Worm (Caenorhabditis elegans) whole organism, young adult: ENCODE results near the gene srxa-10.

Experiments
- C06A6.2 ChIP-seq: fragments of 200-800 bp; sonication (Bioruptor generic); conservative IDR thresholded peaks from 2 replicates; pipeline ENCODE4 v1.3.6; 2022; ENCODE audit warnings: missing genetic modification characterization, missing compliant biosample characterization
- C17E4.6 ChIP-seq: fragments of 200-800 bp; sonication (Bioruptor generic); IDR thresholded peaks from 2 replicates; pipeline ENCODE4 v1.3.6; 2022; ENCODE audit warnings: missing genetic modification reagents, missing genetic modification characterization, missing compliant biosample characterization
- D2030.7 ChIP-seq: fragments of 200-800 bp; sonication (Bioruptor generic); IDR thresholded peaks from 2 replicates; pipeline ENCODE4 v1.3.6; 2022; ENCODE audit warnings: missing genetic modification reagents, missing genetic modification characterization, missing compliant biosample characterization
- F10E7.11 ChIP-seq: sonication (generic microtip); optimal IDR thresholded peaks from 2 replicates; lab custom pipeline; 2017; ENCODE audit warnings: mild to moderate bottlenecking, missing genetic modification characterization, moderate library complexity, missing compliant biosample characterization
- F23B12.7 ChIP-seq: sonication (generic microtip); optimal IDR thresholded peaks from 2 replicates; lab custom pipeline; 2017; ENCODE audit warnings: missing genetic modification characterization, mild to moderate bottlenecking, missing compliant biosample characterization, antibody characterized with exemption, moderate library complexity; ENCODE audit not compliant: insufficient read depth
- F57C9.4 ChIP-seq: sonication (generic microtip); optimal IDR thresholded peaks from 2 replicates; lab custom pipeline; 2017; ENCODE audit warnings: mild to moderate bottlenecking, missing genetic modification characterization, missing compliant biosample characterization
- K11D2.4 ChIP-seq: fragments of 200-800 bp; sonication (Bioruptor generic); IDR thresholded peaks from 2 replicates; pipeline ENCODE4 v1.3.6; 2022; ENCODE audit warnings: missing genetic modification reagents, missing genetic modification characterization, missing compliant biosample characterization
- T26A5.8 ChIP-seq: sonication (generic microtip); optimal IDR thresholded peaks from 2 replicates; lab custom pipeline; 2016; ENCODE audit warnings: missing genetic modification characterization, missing compliant biosample characterization
- Y53F4B.3 ChIP-seq: fragments of 200-800 bp; sonication (Bioruptor generic); IDR thresholded peaks from 2 replicates; pipeline ENCODE4 v1.3.6; 2022; ENCODE audit warnings: missing genetic modification reagents, missing genetic modification characterization, missing compliant biosample characterization
- Y67H2A.10 ChIP-seq: fragments of 200-800 bp; sonication (Bioruptor generic); conservative IDR thresholded peaks from 2 replicates; pipeline ENCODE4 v1.3.6; 2022; ENCODE audit warnings: missing genetic modification reagents, missing genetic modification characterization, missing compliant biosample characterization
- Y79H2A.3 ChIP-seq: fragments of 200-800 bp; sonication (Bioruptor generic); conservative IDR thresholded peaks from 2 replicates; pipeline ENCODE4 v1.3.6; 2022; ENCODE audit warnings: missing genetic modification reagents, missing genetic modification characterization, missing compliant biosample characterization
- Y95B8A.8 ChIP-seq: fragments of 200-800 bp; sonication (Bioruptor generic); IDR thresholded peaks from 2 replicates; pipeline ENCODE4 v1.3.6; 2022; ENCODE audit warnings: missing genetic modification reagents, missing genetic modification characterization, missing compliant biosample characterization
- akir-1 ChIP-seq: fragments of 200-800 bp; sonication (Bioruptor generic); optimal IDR thresholded peaks from 2 replicates; lab custom pipeline; 2018; ENCODE audit warnings: mild to moderate bottlenecking, missing genetic modification characterization, moderate library complexity, missing compliant biosample characterization
- atf-7 ChIP-seq: sonication (generic microtip); optimal IDR thresholded peaks from 2 replicates; lab custom pipeline; 2017; ENCODE audit warnings: mild to moderate bottlenecking, missing genetic modification characterization, missing compliant biosample characterization
- athp-1 ChIP-seq: sonication (generic microtip); optimal IDR thresholded peaks from 2 replicates; lab custom pipeline; 2017; ENCODE audit warnings: mild to moderate bottlenecking, missing genetic modification characterization, missing compliant biosample characterization
- attf-3 ChIP-seq: fragments of 200-800 bp; sonication (Bioruptor generic); conservative IDR thresholded peaks from 2 replicates; pipeline ENCODE4 v1.3.6; 2022; ENCODE audit warnings: missing genetic modification reagents, missing genetic modification characterization, missing compliant biosample characterization
- attf-5 ChIP-seq: fragments of 200-800 bp; sonication (Bioruptor generic); optimal IDR thresholded peaks from 2 replicates; lab custom pipeline; 2018; ENCODE audit warnings: mild to moderate bottlenecking, missing genetic modification characterization, missing compliant biosample characterization
- attf-6 ChIP-seq: fragments of 200-800 bp; sonication (Bioruptor generic); IDR thresholded peaks from 2 replicates; pipeline ENCODE4 v1.3.6; 2022; ENCODE audit warnings: missing genetic modification reagents, missing genetic modification characterization, missing compliant biosample characterization
- cebp-2 ChIP-seq: fragments of 200-800 bp; sonication (Bioruptor generic); IDR thresholded peaks from 2 replicates; pipeline ENCODE4 v1.3.6; 2022; ENCODE audit warnings: missing genetic modification characterization, missing compliant biosample characterization
- ceh-100 ChIP-seq: fragments of 200-800 bp; sonication (Bioruptor generic); IDR thresholded peaks from 2 replicates; pipeline ENCODE4 v1.3.6; 2022; ENCODE audit warnings: missing genetic modification reagents, missing genetic modification characterization, missing compliant biosample characterization
- ceh-27 ChIP-seq: fragments of 200-800 bp; sonication (Bioruptor generic); optimal IDR thresholded peaks from 2 replicates; lab custom pipeline; 2018; ENCODE audit warnings: mild to moderate bottlenecking, missing genetic modification characterization, moderate library complexity, missing compliant biosample characterization
- dox-1 ChIP-seq: fragments of 200-800 bp; sonication (Bioruptor generic); IDR thresholded peaks from 2 replicates; pipeline ENCODE4 v1.3.6; 2022; ENCODE audit warnings: missing genetic modification reagents, missing genetic modification characterization, missing compliant biosample characterization
- dpl-1 ChIP-seq: fragments of 150-350 bp; optimal IDR thresholded peaks from 2 replicates; lab custom pipeline; 2014; ENCODE audit warnings: missing biosample characterization, missing genetic modification reagents, missing genetic modification characterization
- efl-1 ChIP-seq: fragments of 150-350 bp; optimal IDR thresholded peaks from 2 replicates; lab custom pipeline; 2014; ENCODE audit warnings: missing biosample characterization, missing genetic modification reagents, missing genetic modification characterization
- ets-4 ChIP-seq: fragments of 200-800 bp; sonication (Bioruptor generic); optimal IDR thresholded peaks from 2 replicates; lab custom pipeline; 2018; ENCODE audit warnings: mild to moderate bottlenecking, missing genetic modification characterization, missing compliant biosample characterization
- gei-17 ChIP-seq: fragments of 200-800 bp; sonication (Bioruptor generic); optimal IDR thresholded peaks from 2 replicates; lab custom pipeline; 2018; ENCODE audit warnings: mild to moderate bottlenecking, missing genetic modification characterization, missing compliant biosample characterization
- hmg-1.2 ChIP-seq: fragments of 200-800 bp; sonication (Bioruptor generic); IDR thresholded peaks from 2 replicates; pipeline ENCODE4 v1.3.6; 2022; ENCODE audit warnings: missing genetic modification reagents, missing genetic modification characterization, missing compliant biosample characterization
- hrde-1 ChIP-seq: sonication (generic microtip); optimal IDR thresholded peaks from 2 replicates; lab custom pipeline; 2016; ENCODE audit warnings: missing genetic modification characterization, mild to moderate bottlenecking, missing compliant biosample characterization, moderate library complexity, missing genotype, missing genetic modification reagents, borderline replicate concordance
- lag-1 ChIP-seq: fragments of 200-800 bp; sonication (Bioruptor generic); IDR thresholded peaks from 2 replicates; pipeline ENCODE4 v1.3.6; 2022; ENCODE audit warnings: missing genetic modification reagents, missing genetic modification characterization, missing compliant biosample characterization
- let-526 ChIP-seq: fragments of 200-800 bp; sonication (Bioruptor generic); IDR thresholded peaks from 2 replicates; pipeline ENCODE4 v1.3.6; 2022; ENCODE audit warnings: missing genetic modification reagents, missing genetic modification characterization, missing compliant biosample characterization
- lsl-1 ChIP-seq: fragments of 200-800 bp; sonication (Bioruptor generic); optimal IDR thresholded peaks from 2 replicates; lab custom pipeline; 2018; ENCODE audit warnings: mild to moderate bottlenecking, missing genetic modification characterization, moderate library complexity, missing compliant biosample characterization
- lsy-27 ChIP-seq: sonication (generic microtip); optimal IDR thresholded peaks from 2 replicates; lab custom pipeline; 2017; ENCODE audit warnings: missing genetic modification characterization, mild to moderate bottlenecking, missing compliant biosample characterization, antibody characterized with exemption, missing genotype, borderline replicate concordance; ENCODE audit not compliant: insufficient read depth
- madf-6 ChIP-seq: fragments of 200-800 bp; sonication (Bioruptor generic); IDR thresholded peaks from 2 replicates; pipeline ENCODE4 v1.3.6; 2022; ENCODE audit warnings: missing genetic modification reagents, missing genetic modification characterization, missing compliant biosample characterization
- nfya-1 ChIP-seq: sonication (generic microtip); optimal IDR thresholded peaks from 2 replicates; lab custom pipeline; 2017; ENCODE audit warnings: antibody characterized with exemption, missing compliant biosample characterization, missing genetic modification characterization, borderline replicate concordance; ENCODE audit not compliant: insufficient read depth
- nfyb-1 ChIP-seq: fragments of 200-800 bp; sonication (Bioruptor generic); IDR thresholded peaks from 2 replicates; pipeline ENCODE4 v1.3.6; 2022; ENCODE audit warnings: missing genetic modification reagents, missing genetic modification characterization, missing compliant biosample characterization
- nhr-179 ChIP-seq: sonication (generic microtip); optimal IDR thresholded peaks from 2 replicates; lab custom pipeline; 2016; ENCODE audit warnings: mild to moderate bottlenecking, missing genetic modification characterization, missing compliant biosample characterization
- nhr-80 ChIP-seq: sonication (generic microtip); optimal IDR thresholded peaks from 2 replicates; lab custom pipeline; 2016; ENCODE audit warnings: missing genetic modification characterization, missing compliant biosample characterization
- pbrm-1 ChIP-seq: fragments of 200-800 bp; sonication (Bioruptor generic); IDR thresholded peaks from 2 replicates; pipeline ENCODE4 v1.3.6; 2022; ENCODE audit warnings: missing genetic modification reagents, missing genetic modification characterization, missing compliant biosample characterization
- pha-4 ChIP-seq: fragments of 150-350 bp; sonication (generic microtip); optimal IDR thresholded peaks from 2 replicates; lab custom pipeline; 2014; ENCODE audit warnings: missing biosample characterization, missing genetic modification reagents, missing genetic modification characterization
- snpc-1.1 ChIP-seq: sonication (generic microtip); optimal IDR thresholded peaks from 2 replicates; lab custom pipeline; 2017; ENCODE audit warnings: missing genetic modification characterization, mild to moderate bottlenecking, missing compliant biosample characterization, antibody characterized with exemption, moderate library complexity, missing genotype, missing genetic modification reagents; ENCODE audit not compliant: insufficient read depth
- tbp1 ChIP-seq: fragments of 200-800 bp; sonication (Bioruptor generic); optimal IDR thresholded peaks from 2 replicates; lab custom pipeline; 2018; ENCODE audit warnings: mild to moderate bottlenecking, missing genetic modification characterization, missing compliant biosample characterization
- tlf-1 ChIP-seq: fragments of 200-800 bp; sonication (Bioruptor generic); optimal IDR thresholded peaks from 2 replicates; lab custom pipeline; 2018; ENCODE audit warnings: mild to moderate bottlenecking, missing genetic modification characterization, missing compliant biosample characterization
- unc-62 ChIP-seq: fragments of 150-350 bp; optimal IDR thresholded peaks from 2 replicates; lab custom pipeline; 2014; ENCODE audit warnings: missing biosample characterization, missing genetic modification reagents, missing genetic modification characterization
- zfh-2 ChIP-seq: fragments of 200-800 bp; sonication (Bioruptor generic); conservative IDR thresholded peaks from 2 replicates; pipeline ENCODE4 v1.3.6; 2022; ENCODE audit warnings: missing genetic modification reagents, missing genetic modification characterization, missing compliant biosample characterization
- ztf-18 ChIP-seq: sonication (generic microtip); optimal IDR thresholded peaks from 2 replicates; lab custom pipeline; 2016; ENCODE audit warnings: missing genotype, mild to moderate bottlenecking, missing genetic modification characterization, missing compliant biosample characterization
- ztf-22 ChIP-seq: fragments of 200-800 bp; sonication (Bioruptor generic); optimal IDR thresholded peaks from 2 replicates; lab custom pipeline; 2018; ENCODE audit warnings: mild to moderate bottlenecking, missing genetic modification characterization, moderate library complexity, missing compliant biosample characterization
- ztf-26 ChIP-seq: sonication (generic microtip); optimal IDR thresholded peaks from 2 replicates; lab custom pipeline; 2017; ENCODE audit warnings: missing genetic modification characterization, missing compliant biosample characterization
- ztf-6 ChIP-seq: fragments of 200-800 bp; sonication (Bioruptor generic); IDR thresholded peaks from 2 replicates; pipeline ENCODE4 v1.3.6; 2022; ENCODE audit warnings: missing genetic modification reagents, missing genetic modification characterization, missing compliant biosample characterization

The srxa-10 gene

ce11 chrIII:9765465-9765900 lies 30.9 kb downstream of the srxa-10 start (continued):
- TF ChIP-seq F10E7.11 (peak; percentile 79), ztf-6 (GFP tag; lab: Robert Waterston, UW) (peak; percentile 77; the same call in 1 of the 2 replicates), ztf-22 (GFP tag; lab: Kevin White, UChicago) (peak; percentile 97), ztf-18 (tag; lab: Kevin White, UChicago) (peak; percentile 82), madf-6 (peak; percentile 66), tlf-1 (GFP tag; lab: Kevin White, UChicago) (peak; percentile 97), hmg-1.2 (peak; percentile 95), nfya-1 (tag; lab: Kevin White, UChicago) (no peak), pha-4 (tag; lab: Kevin White, UChicago) (peak; percentile 95), let-526 (GFP tag; lab: Robert Waterston, UW) (peak; percentile 98), D2030.7 (0 out of 2 replicates have a peak, but pooled peaks have one; percentile 16), zfh-2 (GFP tag; lab: Robert Waterston, UW) (peak; percentile 99), T26A5.8 (tag; lab: Kevin White, UChicago) (no peak), akir-1 (GFP tag; lab: Kevin White, UChicago) (peak; percentile 92), attf-6 (GFP tag; lab: Robert Waterston, UW) (peak; percentile 44; the same call in 1 of the 2 replicates), attf-5 (peak; percentile 99), lsy-27 (tag; lab: Kevin White, UChicago) (no peak), Y53F4B.3 (no peak), Y79H2A.3 (GFP tag; lab: Robert Waterston, UW) (no peak; the same call in 1 of the 2 replicates), C17E4.6 (GFP tag; lab: Robert Waterston, UW) (peak; percentile 96), ceh-27 (GFP tag; lab: Kevin White, UChicago) (peak; percentile 98), hrde-1 (no peak), gei-17 (GFP tag; lab: Kevin White, UChicago) (peak; percentile 90), nhr-80 (peak; percentile 97), cebp-2 (peak; percentile 95), atf-7 (tag; lab: Kevin White, UChicago) (peak; percentile 97), pbrm-1 (GFP tag; lab: Robert Waterston, UW) (peak; percentile 97), lag-1 (GFP tag; lab: Robert Waterston, UW) (peak; percentile 94), ceh-100 (GFP tag; lab: Robert Waterston, UW) (peak; percentile 84), attf-3 (peak; percentile 74), snpc-1.1 (no peak), Y95B8A.8 (GFP tag; lab: Robert Waterston, UW) (peak; percentile 96), C06A6.2 (GFP tag; lab: Robert Waterston, UW) (peak; percentile 97), efl-1 (no peak), unc-62 (GFP tag; lab: Kevin White, UChicago) (peak; percentile 37), F57C9.4 (peak; percentile 95), ets-4 (peak; percentile 98), ztf-26 (tag; lab: Kevin White, UChicago) (peak; percentile 98), nhr-179 (tag; lab: Kevin White, UChicago) (no peak), F23B12.7 (tag; lab: Kevin White, UChicago) (no peak), K11D2.4 (GFP tag; lab: Robert Waterston, UW) (peak; percentile 98), Y67H2A.10 (GFP tag; lab: Robert Waterston, UW) (peak; percentile 99), dox-1 (GFP tag; lab: Robert Waterston, UW) (peak; percentile 97), tbp1 (GFP tag; lab: Kevin White, UChicago) (peak; percentile 75), lsl-1 (GFP tag; lab: Kevin White, UChicago) (peak; percentile 29), athp-1 (tag; lab: Kevin White, UChicago) (peak; percentile 93), nfyb-1 (GFP tag; lab: Robert Waterston, UW) (peak; percentile 99), dpl-1 (GFP tag; lab: Kevin White, UChicago) (peak; percentile 19)
